Worm (Caenorhabditis elegans) whole organism, L4/young adult: ENCODE results near the gene fbxa-64.

Experiments
- W03F9.2 ChIP-seq: fragments of 150-350 bp; optimal IDR thresholded peaks from 2 replicates; lab custom pipeline; 2014; ENCODE audit warnings: missing biosample characterization, missing genetic modification characterization
- dao-5 ChIP-seq: sonication (generic microtip); optimal IDR thresholded peaks from 2 replicates; lab custom pipeline; 2016; ENCODE audit warnings: missing genotype, missing genetic modification characterization, moderate library complexity, missing compliant biosample characterization
- him-1 ChIP-seq: sonication (generic microtip); optimal IDR thresholded peaks from 2 replicates; lab custom pipeline; 2016; ENCODE audit warnings: missing genotype, missing genetic modification reagents, missing genetic modification characterization, missing compliant biosample characterization

ce11 chrV:3266189-3266588 is 11.8 kb downstream of the fbxa-64 start, which contains the start of gene T28A11.17:
- TF ChIP-seq him-1 (tag; lab: Kevin White, UChicago) (no peak), dao-5 (tag; lab: Kevin White, UChicago) (no peak), W03F9.2 (tag; lab: Kevin White, UChicago) (no peak)
